Fruit fly (Drosophila melanogaster): ENCODE data around the gene PK2-R1.

DNA sequence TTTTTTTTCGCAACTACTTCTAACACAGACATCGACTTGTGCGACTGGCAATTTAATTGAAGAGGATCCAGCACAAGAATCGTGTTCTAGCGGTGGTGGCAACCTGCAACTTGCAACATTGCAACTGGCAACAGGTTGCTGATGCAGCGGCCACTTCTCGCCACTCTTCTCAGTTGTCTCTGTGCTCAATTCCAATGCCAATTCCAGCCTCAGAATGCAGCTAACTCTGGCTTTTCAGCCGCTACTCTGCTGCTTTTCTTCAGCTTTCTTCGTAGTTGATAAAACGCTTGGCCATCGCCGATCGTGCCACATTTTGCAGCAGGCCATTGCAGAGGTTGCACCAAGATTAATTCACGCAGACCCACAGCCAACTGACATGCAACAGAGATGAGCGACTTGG is 47.8 kb upstream of the PK2-R1 start, which contains the start of gene Osi22:
- no peak for TF ChIP-seq CG1620 (GFP tag; optimal IDR thresholded peaks at IDR 0.05)
- TF ChIP-seq bab1 (GFP tag; optimal IDR thresholded peaks at IDR 0.05) = no peak
- TF ChIP-seq kay (GFP tag; ENCODE audit: borderline replicate concordance) = no peak
- TF ChIP-seq CG11617 (GFP tag; optimal IDR thresholded peaks at IDR 0.05) = no peak
- no peak for TF ChIP-seq tj (GFP tag; optimal IDR thresholded peaks at IDR 0.05)
- TF ChIP-seq Crg-1 (GFP tag; optimal IDR thresholded peaks at IDR 0.05) = no peak
- no peak for TF ChIP-seq CG12768 (GFP tag; optimal IDR thresholded peaks at IDR 0.05)
- no peak for TF ChIP-seq toe (GFP tag; optimal IDR thresholded peaks at IDR 0.05)
- no peak for TF ChIP-seq Mnt (GFP tag; optimal IDR thresholded peaks at IDR 0.05)
- TF ChIP-seq ovo (GFP tag; optimal IDR thresholded peaks at IDR 0.05) = no peak
- no peak for TF ChIP-seq Clk (GFP tag; optimal IDR thresholded peaks at IDR 0.05)
- no peak for TF ChIP-seq CG14711 (tag; optimal IDR thresholded peaks at IDR 0.05)
- no peak for TF ChIP-seq cic (GFP tag; optimal IDR thresholded peaks at IDR 0.05)
- TF ChIP-seq CG7045 (GFP tag; optimal IDR thresholded peaks at IDR 0.05) = no peak
